Worm (Caenorhabditis elegans) whole organism, L4 larva: Measurements from ENCODE around the gene bbs-5.

Experiments
- fkh-10 ChIP-seq: fragments of 150-350 bp; optimal IDR thresholded peaks from 2 replicates; lab custom pipeline; 2014; ENCODE audit warnings: missing biosample characterization, missing genetic modification reagents, missing genetic modification characterization
- lin-39 ChIP-seq: fragments of 150-350 bp; optimal IDR thresholded peaks from 2 replicates; lab custom pipeline; 2014; ENCODE audit warnings: missing biosample characterization, missing genetic modification reagents, missing genetic modification characterization
- mdl-1 ChIP-seq, 2 experiments: fragments of 150-350 bp in 1 of 2; sonication (generic microtip) in 1 of 2; optimal IDR thresholded peaks; 2 replicates each; lab custom pipeline; 2014 to 2017; ENCODE audit warnings: missing biosample characterization in 2 of 2, missing genetic modification characterization in 2 of 2
- mep-1 ChIP-seq: fragments of 150-350 bp; sonication (generic microtip); optimal IDR thresholded peaks from 3 replicates; lab custom pipeline; 2014; ENCODE audit warnings: missing biosample characterization, missing genetic modification characterization
- unc-130 ChIP-seq: sonication (generic microtip); optimal IDR thresholded peaks from 2 replicates; lab custom pipeline; 2016; ENCODE audit warnings: missing genetic modification reagents, missing genetic modification characterization, missing compliant biosample characterization
- unc-39 ChIP-seq: sonication (generic microtip); optimal IDR thresholded peaks from 2 replicates; lab custom pipeline; 2017; ENCODE audit warnings: missing biosample characterization, missing genetic modification characterization
- zfp-3 ChIP-seq: fragments of 200-800 bp; sonication (Bioruptor generic); conservative IDR thresholded peaks from 2 replicates; pipeline ENCODE4 v1.3.6; 2022; ENCODE audit warnings: missing genetic modification reagents, missing genetic modification characterization, missing compliant biosample characterization

ce11 chrIII:10253334-10253733, 8.2 kb downstream of the bbs-5 start:
- no peak for TF ChIP-seq unc-39 (tag; lab: Kevin White, UChicago)
- TF ChIP-seq lin-39, result no peak
- no peak for TF ChIP-seq mdl-1 (tag; optimal IDR thresholded peaks at IDR 0.05; lab: Kevin White, UChicago)
- TF ChIP-seq unc-130, result no peak
- no peak for TF ChIP-seq fkh-10 (GFP tag; lab: Kevin White, UChicago)
- TF ChIP-seq mep-1 (tag; lab: Kevin White, UChicago), result no peak
- no peak for TF ChIP-seq zfp-3 (GFP tag; lab: Robert Waterston, UW)
